Worm (Caenorhabditis elegans) whole organism, young adult: ENCODE results near the gene C53C11.5.

Experiments used
- F52B5.7 ChIP-seq: sonication (generic microtip); optimal IDR thresholded peaks from 2 replicates; lab custom pipeline; 2016; ENCODE audit warnings: mild to moderate bottlenecking, missing genetic modification characterization, missing compliant biosample characterization
- attf-3 ChIP-seq: fragments of 200-800 bp; sonication (Bioruptor generic); conservative IDR thresholded peaks from 2 replicates; pipeline ENCODE4 v1.3.6; 2022; ENCODE audit warnings: missing genetic modification reagents, missing genetic modification characterization, missing compliant biosample characterization
- dpl-1 ChIP-seq: fragments of 150-350 bp; optimal IDR thresholded peaks from 2 replicates; lab custom pipeline; 2014; ENCODE audit warnings: missing biosample characterization, missing genetic modification reagents, missing genetic modification characterization
- lin-35 ChIP-seq, 3 experiments: fragments of 150-350 bp in 2 of 3; sonication (generic microtip) in 1 of 3; optimal IDR thresholded peaks; 2 replicates each; lab custom pipeline; 2014 to 2018; ENCODE audit warnings: missing biosample characterization in 3 of 3, missing genetic modification characterization in 3 of 3, missing genetic modification reagents in 3 of 3
- nhr-90 ChIP-seq: sonication (generic microtip); optimal IDR thresholded peaks from 2 replicates; lab custom pipeline; 2016; ENCODE audit warnings: missing genotype, mild to moderate bottlenecking, missing genetic modification characterization, missing compliant biosample characterization
- snpc-4 ChIP-seq, 5 experiments: fragments of 150-350 bp in 1 of 5; sonication (generic microtip) in 4 of 5; optimal IDR thresholded peaks; 2 replicates each; lab custom pipeline; 2014 to 2018; ENCODE audit warnings: missing genetic modification characterization in 5 of 5, missing biosample characterization in 3 of 5, antibody characterized with exemption in 2 of 5, mild to moderate bottlenecking in 2 of 5, missing compliant biosample characterization in 2 of 5, missing genotype in 2 of 5, moderate library complexity in 2 of 5, missing genetic modification reagents in 1 of 5
- ztf-26 ChIP-seq: sonication (generic microtip); optimal IDR thresholded peaks from 2 replicates; lab custom pipeline; 2017; ENCODE audit warnings: missing genetic modification characterization, missing compliant biosample characterization

ce11 chrX:17369514-17369913, 35.7 kb downstream of the C53C11.5 start:
- TF ChIP-seq snpc-4 (GFP tag; optimal IDR thresholded peaks at IDR 0.05; lab: Kevin White, UChicago): no peak
- TF ChIP-seq snpc-4 (tag; optimal IDR thresholded peaks at IDR 0.05; lab: Kevin White, UChicago): no peak
- TF ChIP-seq nhr-90: no peak
- TF ChIP-seq ztf-26 (tag; lab: Kevin White, UChicago): no peak
- TF ChIP-seq lin-35 (GFP tag; optimal IDR thresholded peaks at IDR 0.05; lab: Kevin White, UChicago): no peak
- TF ChIP-seq attf-3 (GFP tag; lab: Robert Waterston, UW): no peak
- TF ChIP-seq dpl-1: no peak
- no peak for TF ChIP-seq F52B5.7 (tag; lab: Kevin White, UChicago)
